Worm (Caenorhabditis elegans) whole organism, mixed stage, embryonic: ENCODE data around the gene ttr-5.

Source experiments
- ces-1 ChIP-seq: fragments of 150-350 bp; optimal IDR thresholded peaks from 2 replicates; lab custom pipeline; 2014; ENCODE audit warnings: missing biosample characterization, missing genetic modification reagents, missing genetic modification characterization
- cnd-1 ChIP-seq: fragments of 200-800 bp; sonication (Bioruptor generic); optimal IDR thresholded peaks from 2 replicates; lab custom pipeline; 2018; ENCODE audit warnings: mild to moderate bottlenecking, missing genetic modification characterization, missing compliant biosample characterization
- nhr-12 ChIP-seq: fragments of 150-350 bp; optimal IDR thresholded peaks from 2 replicates; lab custom pipeline; 2014; ENCODE audit warnings: missing biosample characterization, missing genetic modification characterization
- nhr-2 ChIP-seq: fragments of 150-350 bp; optimal IDR thresholded peaks from 2 replicates; lab custom pipeline; 2014; ENCODE audit warnings: missing biosample characterization, missing genetic modification characterization
- snpc-4 ChIP-seq: fragments of 150-350 bp; optimal IDR thresholded peaks from 2 replicates; lab custom pipeline; 2014; ENCODE audit warnings: missing biosample characterization, missing genetic modification characterization
- unc-39 ChIP-seq: fragments of 150-350 bp; optimal IDR thresholded peaks from 2 replicates; lab custom pipeline; 2014; ENCODE audit warnings: missing biosample characterization, missing genetic modification characterization
- unc-62 ChIP-seq: fragments of 150-350 bp; optimal IDR thresholded peaks from 2 replicates; lab custom pipeline; 2014; ENCODE audit warnings: missing biosample characterization, missing genetic modification reagents, missing genetic modification characterization
- ztf-11 ChIP-seq: fragments of 150-350 bp; optimal IDR thresholded peaks from 2 replicates; lab custom pipeline; 2014; ENCODE audit warnings: missing biosample characterization, missing genetic modification characterization

ce11 chrIII:9329790-9330366 lies at the start of gene ttr-5:
- TF ChIP-seq ztf-11 (tag; lab: Kevin White, UChicago) (no peak), ces-1 (GFP tag; lab: Kevin White, UChicago) (no peak), cnd-1 (no peak), snpc-4 (tag; lab: Kevin White, UChicago) (no peak), nhr-12 (tag; lab: Kevin White, UChicago) (no peak), unc-62 (GFP tag; lab: Kevin White, UChicago) (no peak), nhr-2 (tag; lab: Kevin White, UChicago) (no peak), unc-39 (no peak)
